Worm (Caenorhabditis elegans): ENCODE results near the gene rab-37.

Gene rab-37

DNA sequence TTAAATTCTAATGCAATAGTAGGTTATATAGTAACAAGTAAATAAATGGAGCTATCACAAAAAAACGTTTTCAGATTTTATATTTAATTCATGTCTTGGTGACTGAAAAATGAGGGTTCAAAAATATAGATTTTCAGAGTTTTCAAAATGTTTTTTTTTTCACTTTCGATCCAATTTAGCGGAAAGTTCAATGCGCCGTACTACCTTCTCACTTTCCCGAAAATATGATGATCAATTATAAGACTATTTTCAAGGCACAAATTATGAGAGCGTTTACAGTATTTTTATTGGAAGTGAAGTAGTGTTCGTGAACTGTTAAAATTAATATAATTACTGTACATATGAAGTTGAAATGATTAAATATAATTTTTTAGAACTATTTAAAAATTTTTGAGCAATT is 42.6 kb downstream of the rab-37 start (continued):
- no peak for TF ChIP-seq ztf-25 (GFP tag; IDR thresholded peaks at IDR 0.05)
- TF ChIP-seq F23B12.7 (tag; optimal IDR thresholded peaks at IDR 0.05; ENCODE audit: insufficient read depth): no peak
- peak; percentile 45; the same call in 1 of the 2 replicates for TF ChIP-seq B0336.3 (GFP tag; IDR thresholded peaks at IDR 0.05)
- TF ChIP-seq mes-4 (tag; optimal IDR thresholded peaks at IDR 0.05): no peak
- no peak for TF ChIP-seq lin-54 (GFP tag; optimal IDR thresholded peaks at IDR 0.05)
- TF ChIP-seq tlf-1 (GFP tag; optimal IDR thresholded peaks at IDR 0.05): peak; percentile 42
- no peak for TF ChIP-seq dpff-1 (tag; optimal IDR thresholded peaks at IDR 0.05)
- TF ChIP-seq nhr-80 (tag; optimal IDR thresholded peaks at IDR 0.05): no peak
- TF ChIP-seq snpc-4 (GFP tag; optimal IDR thresholded peaks at IDR 0.05): no peak
- peak in 1 of 4 experiments; percentile 17 for TF ChIP-seq snpc-4 (tag; optimal IDR thresholded peaks at IDR 0.05)
- no peak for TF ChIP-seq somi-1 (GFP tag; optimal IDR thresholded peaks at IDR 0.05)
- TF ChIP-seq dpl-1 (GFP tag; optimal IDR thresholded peaks at IDR 0.05): no peak
- TF ChIP-seq snpc-1.3 (tag; optimal IDR thresholded peaks at IDR 0.05; ENCODE audit: insufficient read depth): no peak
- no peak for TF ChIP-seq B0261.1 (tag; optimal IDR thresholded peaks at IDR 0.05)
- TF ChIP-seq ZK185.1 (tag; optimal IDR thresholded peaks at IDR 0.05; ENCODE audit: poor library complexity, severe bottlenecking): peak; percentile 29
- peak; percentile 36 for TF ChIP-seq atf-7 (tag; optimal IDR thresholded peaks at IDR 0.05)
- peak; percentile 75; the same call in 1 of the 2 replicates for TF ChIP-seq Y56A3A.18 (GFP tag; IDR thresholded peaks at IDR 0.05)
- no peak for TF ChIP-seq dox-1 (GFP tag; IDR thresholded peaks at IDR 0.05)
- TF ChIP-seq mel-28 (tag; optimal IDR thresholded peaks at IDR 0.05; ENCODE audit: borderline replicate concordance): no peak
- TF ChIP-seq F57C9.4 (tag; optimal IDR thresholded peaks at IDR 0.05): no peak
- peak; percentile 18 for TF ChIP-seq tbp1 (GFP tag; optimal IDR thresholded peaks at IDR 0.05)
- TF ChIP-seq C17E4.6 (GFP tag; IDR thresholded peaks at IDR 0.05): no peak
- TF ChIP-seq F52B5.7 (tag; optimal IDR thresholded peaks at IDR 0.05): no peak
- no peak for TF ChIP-seq lir-1 (GFP tag; conservative IDR thresholded peaks at IDR 0.05)
- TF ChIP-seq hmg-20 (GFP tag; IDR thresholded peaks at IDR 0.05): no peak
- no peak for TF ChIP-seq attf-5 (GFP tag; optimal IDR thresholded peaks at IDR 0.05)
- no peak for TF ChIP-seq cebp-2 (GFP tag; IDR thresholded peaks at IDR 0.05)
- TF ChIP-seq repo-1 (tag; optimal IDR thresholded peaks at IDR 0.05): peak; percentile 90
- TF ChIP-seq F10E7.11 (tag; optimal IDR thresholded peaks at IDR 0.05): no peak
- no peak for TF ChIP-seq ztf-18 (tag; optimal IDR thresholded peaks at IDR 0.05)
- no peak for TF ChIP-seq K11D2.4 (GFP tag; IDR thresholded peaks at IDR 0.05)
- no peak for TF ChIP-seq madf-8 (GFP tag; conservative IDR thresholded peaks at IDR 0.05)
- no peak for TF ChIP-seq nhr-120 (GFP tag; IDR thresholded peaks at IDR 0.05)
- no peak for TF ChIP-seq F39B2.1 (GFP tag; IDR thresholded peaks at IDR 0.05)
- no peak for TF ChIP-seq unc-62 (GFP tag; optimal IDR thresholded peaks at IDR 0.05)
- TF ChIP-seq lsl-1 (GFP tag; optimal IDR thresholded peaks at IDR 0.05): no peak
- no peak for TF ChIP-seq T07F8.4 (tag; optimal IDR thresholded peaks at IDR 0.05)

DNA sequence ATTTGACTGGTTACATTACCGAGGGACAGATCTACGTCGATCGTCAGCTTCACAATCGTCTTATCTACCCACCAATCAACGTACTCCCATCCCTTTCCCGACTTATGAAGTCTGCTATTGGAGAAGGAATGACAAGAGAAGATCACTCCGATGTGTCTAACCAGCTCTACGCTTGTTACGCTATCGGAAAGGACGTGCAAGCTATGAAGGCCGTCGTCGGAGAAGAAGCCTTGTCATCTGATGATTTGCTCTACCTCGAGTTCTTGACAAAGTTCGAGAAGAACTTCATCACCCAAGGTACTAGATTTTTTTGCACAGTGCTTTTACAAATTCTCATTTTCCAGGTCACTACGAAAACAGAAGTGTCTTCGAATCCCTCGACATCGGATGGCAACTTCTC is 43.4 kb downstream of the rab-37 start:
- TF ChIP-seq pbrm-1 (GFP tag; IDR thresholded peaks at IDR 0.05) (no peak), cebp-1 (GFP tag; IDR thresholded peaks at IDR 0.05) (no peak), cebp-1 (tag; optimal IDR thresholded peaks at IDR 0.05) (no peak), athp-1 (tag; optimal IDR thresholded peaks at IDR 0.05) (no peak), rec-8 (tag; optimal IDR thresholded peaks at IDR 0.05) (no peak), aptf-3 (GFP tag; IDR thresholded peaks at IDR 0.05) (no peak), die-1 (tag; optimal IDR thresholded peaks at IDR 0.05) (no peak), ztf-25 (GFP tag; IDR thresholded peaks at IDR 0.05) (no peak), C17E4.6 (GFP tag; IDR thresholded peaks at IDR 0.05) (no peak), snpc-1.1 (tag; optimal IDR thresholded peaks at IDR 0.05; ENCODE audit: insufficient read depth) (no peak), him-1 (tag; optimal IDR thresholded peaks at IDR 0.05) (no peak)
